Fruit fly (Drosophila melanogaster): ENCODE data around the gene CG6659.

- no peak for TF ChIP-seq usp (GFP tag; optimal IDR thresholded peaks at IDR 0.05)
- no peak for TF ChIP-seq psq (optimal IDR thresholded peaks at IDR 0.05)
- TF ChIP-seq Dll (optimal IDR thresholded peaks at IDR 0.05), result no peak
Observed at dm6 chrX:18700586-18700985, 43.5 kb upstream of the CG6659 start.
